Worm (Caenorhabditis elegans): ENCODE measurements around the gene F53B3.6.

Gene F53B3.6

DNA sequence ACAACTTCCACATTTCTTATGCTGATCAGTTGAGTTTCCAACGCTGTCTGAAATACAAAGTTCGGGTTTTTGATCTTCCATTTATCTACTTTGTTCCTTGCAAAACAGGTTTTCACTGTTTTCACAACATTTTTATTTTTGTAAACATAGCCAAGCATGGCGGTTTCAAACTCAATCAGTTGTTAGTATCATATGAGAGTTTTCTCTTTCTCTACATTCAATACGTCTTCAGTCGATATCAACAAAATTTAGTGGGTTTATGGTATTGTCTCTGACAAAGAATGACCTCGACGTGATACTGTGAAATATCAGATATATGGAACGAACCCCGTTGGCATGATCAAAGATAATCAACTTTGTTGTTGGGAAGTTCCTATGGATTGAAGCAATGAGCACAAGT is 31.6 kb downstream of the F53B3.6 start:
- TF ChIP-seq D1046.2 (GFP tag; IDR thresholded peaks at IDR 0.05) = no peak
- peak; percentile 92 for TF ChIP-seq aha-1 (tag)
- TF ChIP-seq mdl-1 (tag; optimal IDR thresholded peaks at IDR 0.05) = no peak
- peak; percentile 15 for TF ChIP-seq hlh-30 (tag; optimal IDR thresholded peaks at IDR 0.05; ENCODE audit: insufficient read depth)
- TF ChIP-seq unc-62 (GFP tag; optimal IDR thresholded peaks at IDR 0.05 in 1 of 2) = peak in 1 of 2 experiments; percentile 38
- TF ChIP-seq unc-62 (tag; optimal IDR thresholded peaks at IDR 0.05) = no peak

DNA sequence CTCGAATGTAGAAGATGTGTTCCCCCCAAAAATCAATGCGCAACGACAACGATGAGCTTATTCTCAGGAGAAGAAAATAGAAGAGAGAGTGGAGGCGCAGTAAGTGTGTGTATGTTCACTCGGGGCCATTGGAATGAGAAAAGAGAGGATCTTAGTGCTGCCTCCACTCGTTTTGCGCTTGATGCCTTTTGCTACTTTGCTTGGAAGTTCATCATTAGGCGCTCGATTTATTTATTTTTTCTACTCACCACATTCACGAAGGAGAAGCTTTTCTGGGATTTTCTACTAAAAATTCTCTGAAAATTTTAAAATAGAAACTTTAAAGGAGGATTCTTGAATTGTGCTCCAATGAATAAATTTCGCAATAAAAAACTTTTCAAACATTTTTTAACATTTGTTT is 34.2 kb downstream of the F53B3.6 start, which contains the start of gene F52B10.3:
Gene F52B10.3 (minus strand): TSS at position 101 of the 400 bp plus-strand sequence.
- TF ChIP-seq spr-1 (tag; optimal IDR thresholded peaks at IDR 0.05) (no peak), dmd-9 (GFP tag; IDR thresholded peaks at IDR 0.05) (no peak), lim-7 (GFP tag; IDR thresholded peaks at IDR 0.05) (no peak), aly-2 (tag; optimal IDR thresholded peaks at IDR 0.05) (no peak), D1046.2 (GFP tag; IDR thresholded peaks at IDR 0.05) (no peak)

DNA sequence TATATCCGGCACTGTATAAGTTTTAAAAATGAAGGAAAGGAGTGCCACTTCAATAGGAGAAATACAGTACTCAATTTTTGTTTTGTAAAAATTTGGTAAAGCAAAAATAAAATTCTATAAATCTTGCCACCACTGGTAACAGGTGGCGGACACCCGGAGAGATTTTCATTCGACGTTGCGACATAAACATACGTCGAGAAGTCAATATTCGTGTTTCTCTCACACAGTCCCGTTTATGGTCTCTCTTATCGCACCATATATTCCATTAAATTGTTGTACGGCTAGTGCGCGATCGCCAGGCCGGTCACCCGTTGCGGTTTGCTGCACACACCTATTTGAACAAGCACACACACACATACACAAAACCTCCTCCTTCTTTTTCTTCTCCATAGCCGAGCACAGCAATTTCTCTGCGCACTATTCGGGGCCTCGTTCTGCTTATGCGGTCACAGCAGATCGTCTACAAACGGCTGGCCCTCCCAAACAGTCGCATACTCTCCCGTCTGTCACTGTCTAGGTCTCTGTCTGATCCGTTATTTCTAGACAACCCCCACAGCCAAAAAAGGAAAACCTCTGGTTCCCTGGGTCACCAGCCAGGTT is 37.0 kb downstream of the F53B3.6 start:
- no peak for TF ChIP-seq spr-1 (tag; optimal IDR thresholded peaks at IDR 0.05)
- TF ChIP-seq set-16 (GFP tag; IDR thresholded peaks at IDR 0.05) = no peak
- no peak for TF ChIP-seq ZK337.2 (GFP tag; IDR thresholded peaks at IDR 0.05)
- TF ChIP-seq aha-1 (tag) = peak; percentile 63
- no peak for TF ChIP-seq mdt-29 (GFP tag; IDR thresholded peaks at IDR 0.05)

DNA sequence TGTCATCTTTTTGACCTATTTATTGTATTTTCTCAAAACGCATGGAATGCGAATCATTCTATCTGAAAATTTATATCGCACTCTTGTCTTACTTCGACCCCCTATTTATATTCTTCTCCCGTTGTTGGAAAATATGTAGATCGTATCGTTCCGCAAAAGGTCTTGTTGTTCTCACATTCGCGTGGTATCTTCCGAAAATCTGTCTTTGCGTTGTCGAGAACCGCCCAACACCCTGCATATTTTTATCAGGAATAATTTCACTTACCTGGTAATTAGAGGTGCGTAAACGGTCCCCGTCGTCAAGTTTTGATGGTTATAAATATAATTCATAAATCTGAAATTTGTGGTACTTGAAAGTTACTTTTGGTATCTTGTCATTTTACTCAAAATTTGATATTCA is 38.8 kb downstream of the F53B3.6 start:
- no peak for TF ChIP-seq lin-29 (GFP tag; IDR thresholded peaks at IDR 0.05)
- TF ChIP-seq dve-1 (tag; optimal IDR thresholded peaks at IDR 0.05; ENCODE audit: insufficient read depth) = no peak
- no peak for TF ChIP-seq zfp-2 (tag; optimal IDR thresholded peaks at IDR 0.05)
- TF ChIP-seq pqm-1 (tag; optimal IDR thresholded peaks at IDR 0.05) = no peak
- TF ChIP-seq nhr-11 (tag; optimal IDR thresholded peaks at IDR 0.05) = no peak
- TF ChIP-seq nhr-6 (tag; optimal IDR thresholded peaks at IDR 0.05) = no peak
- no peak for TF ChIP-seq F44E2.7 (GFP tag; IDR thresholded peaks at IDR 0.05)

DNA sequence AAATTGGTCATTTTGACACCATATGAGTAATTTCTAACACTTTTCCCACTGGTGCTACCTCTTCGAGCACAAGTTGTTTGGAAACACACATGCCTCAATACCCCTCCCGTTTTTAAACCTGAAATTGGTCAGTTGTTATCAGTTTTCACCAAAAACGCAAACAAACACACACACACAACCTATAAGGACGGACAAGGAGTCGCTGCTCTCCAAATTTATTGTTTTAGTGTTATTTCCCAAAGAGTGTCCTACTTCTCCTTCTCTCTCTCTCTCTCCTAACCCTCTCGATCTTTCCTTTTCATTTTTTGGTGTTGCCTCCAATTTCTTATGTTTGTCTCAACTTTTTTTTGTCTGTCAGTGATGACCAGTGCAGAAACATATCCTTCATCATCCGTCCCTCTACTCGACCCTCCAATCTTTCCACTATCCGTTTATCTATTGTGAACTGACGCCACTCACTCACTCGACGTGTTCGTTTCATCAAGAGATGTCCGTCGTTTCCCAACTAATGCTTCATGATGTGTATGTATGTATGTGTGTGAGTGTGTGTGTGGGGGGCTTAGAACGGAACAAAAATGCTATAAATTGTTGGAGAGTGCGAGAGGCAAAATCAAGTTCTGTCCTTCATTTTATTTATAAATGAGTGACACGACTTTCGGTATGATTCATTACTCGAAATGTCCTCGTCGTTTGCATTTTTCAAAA is 39.8 kb downstream of the F53B3.6 start:
- TF ChIP-seq ceh-28 (tag; optimal IDR thresholded peaks at IDR 0.05) = no peak
- no peak for TF ChIP-seq R02D3.7 (tag; optimal IDR thresholded peaks at IDR 0.05)
- peak; percentile 43 for TF ChIP-seq hlh-11 (tag; optimal IDR thresholded peaks at IDR 0.05)
- TF ChIP-seq ceh-82 (tag; optimal IDR thresholded peaks at IDR 0.05) = no peak
- no peak for TF ChIP-seq nhr-11 (tag; optimal IDR thresholded peaks at IDR 0.05)
- TF ChIP-seq pqm-1 (tag; optimal IDR thresholded peaks at IDR 0.05) = peak; percentile 48
- TF ChIP-seq mxl-3 (GFP tag; optimal IDR thresholded peaks at IDR 0.05) = peak; percentile 48
- peak; percentile 33; the same call in 1 of the 2 replicates for TF ChIP-seq php-3 (GFP tag; IDR thresholded peaks at IDR 0.05)
- TF ChIP-seq ceh-44 (GFP tag; IDR thresholded peaks at IDR 0.05) = no peak
- no peak for TF ChIP-seq hif-1 (tag; optimal IDR thresholded peaks at IDR 0.05)
- TF ChIP-seq dve-1 (tag; optimal IDR thresholded peaks at IDR 0.05; ENCODE audit: insufficient read depth) = no peak
- TF ChIP-seq lir-3 (tag; optimal IDR thresholded peaks at IDR 0.05) = no peak
- TF ChIP-seq unc-130 (GFP tag; optimal IDR thresholded peaks at IDR 0.05) = no peak
- no peak for TF ChIP-seq lin-38 (GFP tag; IDR thresholded peaks at IDR 0.05)
- no peak for TF ChIP-seq ctbp-1 (GFP tag; IDR thresholded peaks at IDR 0.05)
- TF ChIP-seq saeg-2 (GFP tag; IDR thresholded peaks at IDR 0.05) = no peak
- TF ChIP-seq mes-2 (tag; optimal IDR thresholded peaks at IDR 0.05; ENCODE audit: poor library complexity, severe bottlenecking) = no peak
- TF ChIP-seq egl-27 (tag; optimal IDR thresholded peaks at IDR 0.05) = no peak
- no peak for TF ChIP-seq set-16 (GFP tag; IDR thresholded peaks at IDR 0.05)
- TF ChIP-seq daf-8 (GFP tag; IDR thresholded peaks at IDR 0.05) = no peak
- TF ChIP-seq daf-16 (GFP tag; optimal IDR thresholded peaks at IDR 0.05) = no peak
- TF ChIP-seq daf-16 (tag; optimal IDR thresholded peaks at IDR 0.05) = peak; percentile 81
- no peak for TF ChIP-seq Y5F2A.4 (GFP tag; optimal IDR thresholded peaks at IDR 0.05)
- peak; percentile 59 for TF ChIP-seq nhr-28 (tag; optimal IDR thresholded peaks at IDR 0.05)
